Worm (Caenorhabditis elegans): Measurements from ENCODE around the gene pes-10.

The pes-10 gene

DNA sequence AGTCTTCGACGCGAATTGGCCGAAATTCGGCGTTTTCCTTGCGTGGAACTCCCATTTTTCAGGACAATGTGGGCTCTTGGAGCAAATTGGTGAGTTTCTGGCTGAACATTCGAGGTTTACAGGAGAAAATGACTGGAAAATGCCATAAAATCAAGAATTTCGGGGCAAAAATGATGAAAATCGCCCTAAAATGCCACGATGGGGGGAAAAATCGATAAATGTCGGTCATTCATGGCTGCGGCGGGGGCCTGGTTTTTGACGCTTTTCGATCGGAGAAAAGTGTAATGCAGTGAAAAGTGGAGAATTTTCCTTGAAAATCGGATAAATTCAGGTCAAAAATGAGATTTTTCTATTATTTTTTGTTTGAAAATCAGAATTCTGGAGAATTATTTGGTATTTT is 42.5 kb downstream of the pes-10 start, which contains the start of the genes Y46G5A.18 and Y46G5A.47:
Gene Y46G5A.18, minus strand, starts transcription at position 101 of the 400 bp plus-strand sequence.
Gene Y46G5A.47, minus strand, starts transcription at position 146 of the 400 bp plus-strand sequence.
- TF ChIP-seq fkh-2 (tag; optimal IDR thresholded peaks at IDR 0.05) (no peak), ceh-28 (tag; optimal IDR thresholded peaks at IDR 0.05) (no peak), ceh-82 (tag; optimal IDR thresholded peaks at IDR 0.05) (no peak), egl-27 (tag; optimal IDR thresholded peaks at IDR 0.05) (no peak), pqm-1 (tag; optimal IDR thresholded peaks at IDR 0.05) (no peak), ztf-11 (tag; optimal IDR thresholded peaks at IDR 0.05) (no peak), nhr-28 (tag; optimal IDR thresholded peaks at IDR 0.05) (no peak), zag-1 (tag; optimal IDR thresholded peaks at IDR 0.05) (no peak)

DNA sequence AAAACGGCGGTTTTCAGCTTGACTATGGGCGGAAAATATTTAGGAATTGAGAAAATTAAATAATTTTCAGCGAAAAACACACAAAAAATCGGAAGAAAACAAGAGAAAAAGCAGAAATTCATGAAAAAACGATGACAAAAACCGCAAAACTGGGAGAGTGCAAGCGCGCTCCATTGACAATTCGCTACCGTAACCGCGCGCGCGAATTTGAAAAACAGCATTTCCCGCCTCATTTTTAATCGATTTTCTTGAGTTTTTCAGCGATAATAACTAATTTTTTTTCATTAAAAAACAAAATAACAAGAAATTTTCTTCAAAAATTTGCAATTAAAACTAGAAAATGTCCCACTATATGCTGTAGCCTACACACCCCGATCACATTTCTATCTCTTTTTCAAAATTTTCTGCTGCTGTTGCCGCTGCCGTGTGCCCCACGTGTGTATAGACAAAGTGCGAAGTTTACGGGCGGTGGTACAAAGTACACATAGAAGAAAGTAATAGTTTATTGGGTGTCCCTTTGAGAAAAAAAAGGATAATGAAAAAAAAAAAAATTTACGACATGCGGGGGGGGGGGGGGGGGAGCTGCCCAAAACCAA is 47.6 kb downstream of the pes-10 start:
- TF ChIP-seq tbx-2 (tag; optimal IDR thresholded peaks at IDR 0.05) (no peak), lin-15B (tag; optimal IDR thresholded peaks at IDR 0.05) (peak; percentile 0), jun-1 (tag; optimal IDR thresholded peaks at IDR 0.05) (no peak), skn-1 (tag; optimal IDR thresholded peaks at IDR 0.05) (no peak), nhr-11 (tag; optimal IDR thresholded peaks at IDR 0.05) (peak; percentile 43), nhr-77 (tag; optimal IDR thresholded peaks at IDR 0.05) (no peak), ceh-28 (tag; optimal IDR thresholded peaks at IDR 0.05) (no peak), nhr-43 (tag; optimal IDR thresholded peaks at IDR 0.05; ENCODE audit: poor library complexity, severe bottlenecking) (peak; percentile 7), ama-1 (optimal IDR thresholded peaks at IDR 0.05) (no peak), mml-1 (tag; optimal IDR thresholded peaks at IDR 0.05) (no peak), pha-4 (tag; optimal IDR thresholded peaks at IDR 0.05) (peak; percentile 18), ceh-82 (tag; optimal IDR thresholded peaks at IDR 0.05) (no peak), nhr-28 (tag; optimal IDR thresholded peaks at IDR 0.05) (no peak), snpc-4 (tag; optimal IDR thresholded peaks at IDR 0.05) (no peak), pqm-1 (tag; optimal IDR thresholded peaks at IDR 0.05) (no peak), zag-1 (tag; optimal IDR thresholded peaks at IDR 0.05) (no peak), sea-2 (GFP tag; optimal IDR thresholded peaks at IDR 0.05) (no peak), egl-27 (tag; optimal IDR thresholded peaks at IDR 0.05) (no peak), fos-1 (tag; optimal IDR thresholded peaks at IDR 0.05) (no peak), elt-2 (tag; optimal IDR thresholded peaks at IDR 0.05) (peak; percentile 15), nfya-1 (tag; optimal IDR thresholded peaks at IDR 0.05; ENCODE audit: insufficient read depth) (peak; percentile 32), lin-39 (tag; optimal IDR thresholded peaks at IDR 0.05) (no peak), egl-5 (tag; optimal IDR thresholded peaks at IDR 0.05) (no peak), ztf-11 (tag; optimal IDR thresholded peaks at IDR 0.05) (no peak), aly-2 (tag; optimal IDR thresholded peaks at IDR 0.05) (no peak), nhr-67 (tag; optimal IDR thresholded peaks at IDR 0.05) (no peak), fkh-10 (GFP tag; optimal IDR thresholded peaks at IDR 0.05) (no peak), elt-3 (tag; optimal IDR thresholded peaks at IDR 0.05) (no peak), ztf-4 (tag; optimal IDR thresholded peaks at IDR 0.05) (no peak), R02D3.7 (tag; optimal IDR thresholded peaks at IDR 0.05) (no peak), nhr-237 (tag; optimal IDR thresholded peaks at IDR 0.05) (no peak), hmg-11 (tag; optimal IDR thresholded peaks at IDR 0.05) (no peak), daf-12 (tag; optimal IDR thresholded peaks at IDR 0.05) (no peak), nhr-23 (tag; optimal IDR thresholded peaks at IDR 0.05) (peak; percentile 18)

ce11 chrII:12799364-12799763 is 48.3 kb downstream of the pes-10 start:
- TF ChIP-seq unc-62 (GFP tag; optimal IDR thresholded peaks at IDR 0.05) (no peak), ztf-4 (tag; optimal IDR thresholded peaks at IDR 0.05) (no peak), pqm-1 (tag; optimal IDR thresholded peaks at IDR 0.05) (no peak), tbx-2 (tag; optimal IDR thresholded peaks at IDR 0.05) (no peak), snpc-4 (tag; optimal IDR thresholded peaks at IDR 0.05) (no peak), zag-1 (tag; optimal IDR thresholded peaks at IDR 0.05) (no peak)

DNA sequence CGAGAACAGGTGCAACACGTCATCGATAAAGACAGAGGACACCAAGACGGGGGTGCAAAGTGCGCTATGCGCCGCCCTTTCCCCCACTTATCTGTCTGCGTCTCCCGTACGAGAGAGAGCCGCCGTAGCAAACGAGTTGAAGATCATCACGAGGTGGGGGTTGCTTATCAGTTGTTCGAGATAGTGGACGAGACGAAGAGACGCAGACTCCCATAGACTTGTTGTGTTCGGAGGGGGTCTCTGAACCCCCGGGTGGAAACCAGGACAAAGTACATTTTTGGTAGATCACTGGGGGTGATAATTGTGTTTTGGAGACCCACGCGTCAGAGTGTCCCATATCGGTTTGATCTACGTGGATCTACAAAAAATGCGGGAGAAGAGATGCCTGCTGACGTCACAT is 48.8 kb downstream of the pes-10 start:
- no peak for TF ChIP-seq ceh-16 (tag; optimal IDR thresholded peaks at IDR 0.05)
- peak; percentile 87 for TF ChIP-seq jun-1 (tag; optimal IDR thresholded peaks at IDR 0.05)
- TF ChIP-seq nfya-1 (tag; optimal IDR thresholded peaks at IDR 0.05; ENCODE audit: insufficient read depth) = peak; percentile 90
- peak; percentile 87 for TF ChIP-seq nhr-25 (tag; optimal IDR thresholded peaks at IDR 0.05)
- TF ChIP-seq tbx-2 (tag; optimal IDR thresholded peaks at IDR 0.05) = peak; percentile 58
- no peak for TF ChIP-seq ZK546.5 (tag; optimal IDR thresholded peaks at IDR 0.05)
- peak; percentile 69 for TF ChIP-seq nhr-11 (tag; optimal IDR thresholded peaks at IDR 0.05)
- no peak for TF ChIP-seq lin-39 (tag; optimal IDR thresholded peaks at IDR 0.05)
- TF ChIP-seq R02D3.7 (tag; optimal IDR thresholded peaks at IDR 0.05) = peak; percentile 49
- no peak for TF ChIP-seq daf-12 (tag; optimal IDR thresholded peaks at IDR 0.05)
- peak; percentile 5 for TF ChIP-seq nhr-28 (tag; optimal IDR thresholded peaks at IDR 0.05)
- no peak for TF ChIP-seq ztf-11 (tag; optimal IDR thresholded peaks at IDR 0.05)
- no peak for TF ChIP-seq fkh-10 (GFP tag; optimal IDR thresholded peaks at IDR 0.05)
- TF ChIP-seq mml-1 (tag; optimal IDR thresholded peaks at IDR 0.05) = no peak
- peak; percentile 80 for TF ChIP-seq ztf-4 (tag; optimal IDR thresholded peaks at IDR 0.05)
- peak; percentile 94 for TF ChIP-seq pqm-1 (tag; optimal IDR thresholded peaks at IDR 0.05)
- TF ChIP-seq nhr-237 (tag; optimal IDR thresholded peaks at IDR 0.05) = no peak
- TF ChIP-seq elt-3 (tag; optimal IDR thresholded peaks at IDR 0.05) = peak in 1 of 3 experiments; percentile 71
- no peak for TF ChIP-seq ceh-82 (tag; optimal IDR thresholded peaks at IDR 0.05)
- peak; percentile 14 for TF ChIP-seq fos-1 (tag; optimal IDR thresholded peaks at IDR 0.05)
- no peak for TF ChIP-seq ceh-9 (tag; optimal IDR thresholded peaks at IDR 0.05)
- TF ChIP-seq elt-1 (tag; optimal IDR thresholded peaks at IDR 0.05) = peak; percentile 68
- TF ChIP-seq nhr-76 (tag; optimal IDR thresholded peaks at IDR 0.05) = no peak
- TF ChIP-seq fkh-2 (tag; optimal IDR thresholded peaks at IDR 0.05) = no peak
- TF ChIP-seq nhr-23 (tag; optimal IDR thresholded peaks at IDR 0.05) = peak; percentile 87
- no peak for TF ChIP-seq skn-1 (tag; optimal IDR thresholded peaks at IDR 0.05)
- peak; percentile 73 for TF ChIP-seq ceh-28 (tag; optimal IDR thresholded peaks at IDR 0.05)
- peak; percentile 11 for TF ChIP-seq nhr-77 (tag; optimal IDR thresholded peaks at IDR 0.05)
- peak; percentile 96 for TF ChIP-seq nhr-43 (tag; optimal IDR thresholded peaks at IDR 0.05; ENCODE audit: poor library complexity, severe bottlenecking)
- TF ChIP-seq egl-5 (tag; optimal IDR thresholded peaks at IDR 0.05) = no peak
- TF ChIP-seq zag-1 (tag; optimal IDR thresholded peaks at IDR 0.05) = no peak
- no peak for TF ChIP-seq aly-2 (tag; optimal IDR thresholded peaks at IDR 0.05)
